Worm (Caenorhabditis elegans) whole organism, L3 larva: Measurements from ENCODE around the gene C49C8.6.

Experiments
- R02D3.7 ChIP-seq: fragments of 150-350 bp; optimal IDR thresholded peaks from 2 replicates; lab custom pipeline; 2014; ENCODE audit warnings: missing biosample characterization, missing genetic modification characterization
- aly-2 ChIP-seq: fragments of 150-350 bp; optimal IDR thresholded peaks from 2 replicates; lab custom pipeline; 2014; ENCODE audit warnings: missing biosample characterization, missing genetic modification characterization
- ama-1 ChIP-seq: fragments of 150-350 bp; optimal IDR thresholded peaks from 2 replicates; lab custom pipeline; 2018
- ceh-16 ChIP-seq: sonication (generic microtip); optimal IDR thresholded peaks from 2 replicates; lab custom pipeline; 2017; ENCODE audit warnings: missing biosample characterization, missing genetic modification characterization
- ceh-28 ChIP-seq: fragments of 150-350 bp; optimal IDR thresholded peaks from 2 replicates; lab custom pipeline; 2014; ENCODE audit warnings: missing biosample characterization, missing genetic modification reagents, missing genetic modification characterization
- ceh-82 ChIP-seq: fragments of 150-350 bp; optimal IDR thresholded peaks from 2 replicates; lab custom pipeline; 2014; ENCODE audit warnings: missing biosample characterization, missing genetic modification characterization
- ceh-9 ChIP-seq: sonication (generic microtip); optimal IDR thresholded peaks from 2 replicates; lab custom pipeline; 2018; ENCODE audit warnings: missing biosample characterization, missing genetic modification characterization
- daf-12 ChIP-seq: fragments of 150-350 bp; optimal IDR thresholded peaks from 2 replicates; lab custom pipeline; 2014; ENCODE audit warnings: missing biosample characterization, missing genetic modification reagents, missing genetic modification characterization
- egl-27 ChIP-seq: sonication (generic microtip); optimal IDR thresholded peaks from 4 replicates; lab custom pipeline; 2017; ENCODE audit warnings: missing biosample characterization, missing genetic modification reagents, missing genetic modification characterization
- egl-5 ChIP-seq: fragments of 150-350 bp; optimal IDR thresholded peaks from 2 replicates; lab custom pipeline; 2017; ENCODE audit warnings: missing biosample characterization, missing genetic modification reagents, missing genetic modification characterization, inconsistent platforms
- elt-1 ChIP-seq: fragments of 150-350 bp; optimal IDR thresholded peaks from 2 replicates; lab custom pipeline; 2014; ENCODE audit warnings: missing biosample characterization, missing genetic modification characterization
- elt-2 ChIP-seq: sonication (generic microtip); optimal IDR thresholded peaks from 2 replicates; lab custom pipeline; 2016; ENCODE audit warnings: missing genetic modification reagents, mild to moderate bottlenecking, missing genetic modification characterization, missing compliant biosample characterization
- elt-3 ChIP-seq, 3 experiments: fragments of 150-350 bp in 1 of 3; sonication (generic microtip) in 2 of 3; optimal IDR thresholded peaks; 2 replicates in 2 of 3; 4 replicates in 1 of 3; lab custom pipeline; 2014 to 2017; ENCODE audit warnings: missing biosample characterization in 3 of 3, missing genetic modification characterization in 3 of 3
- eor-1 ChIP-seq, 2 experiments: fragments of 150-350 bp; optimal IDR thresholded peaks; 2 replicates each; lab custom pipeline; 2014 to 2018; ENCODE audit warnings: missing biosample characterization in 2 of 2, missing genetic modification characterization in 2 of 2
- fkh-10 ChIP-seq: sonication (generic microtip); optimal IDR thresholded peaks from 2 replicates; lab custom pipeline; 2017; ENCODE audit warnings: missing biosample characterization, missing genetic modification reagents, missing genetic modification characterization
- fkh-2 ChIP-seq: fragments of 150-350 bp; optimal IDR thresholded peaks from 2 replicates; lab custom pipeline; 2014; ENCODE audit warnings: missing biosample characterization, missing genetic modification reagents, missing genetic modification characterization
- fos-1 ChIP-seq: fragments of 150-350 bp; optimal IDR thresholded peaks from 2 replicates; lab custom pipeline; 2014; ENCODE audit warnings: missing biosample characterization, missing genetic modification characterization
- hmg-11 ChIP-seq: sonication (generic microtip); optimal IDR thresholded peaks from 2 replicates; lab custom pipeline; 2016; ENCODE audit warnings: missing genetic modification characterization, missing compliant biosample characterization
- jun-1 ChIP-seq: fragments of 150-350 bp; optimal IDR thresholded peaks from 2 replicates; lab custom pipeline; 2014; ENCODE audit warnings: missing biosample characterization, missing genetic modification reagents, missing genetic modification characterization
- lin-15B ChIP-seq: fragments of 150-350 bp; optimal IDR thresholded peaks from 2 replicates; lab custom pipeline; 2014; ENCODE audit warnings: missing biosample characterization, missing genetic modification characterization
- lin-39 ChIP-seq: fragments of 150-350 bp; optimal IDR thresholded peaks from 2 replicates; lab custom pipeline; 2018; ENCODE audit warnings: missing biosample characterization, missing genetic modification reagents, missing genetic modification characterization
- mdl-1 ChIP-seq: fragments of 150-350 bp; optimal IDR thresholded peaks from 2 replicates; lab custom pipeline; 2014; ENCODE audit warnings: missing biosample characterization, missing genetic modification characterization
- nfya-1 ChIP-seq: sonication (generic microtip); optimal IDR thresholded peaks from 2 replicates; lab custom pipeline; 2017; ENCODE audit warnings: missing genetic modification characterization, mild to moderate bottlenecking, missing compliant biosample characterization, antibody characterized with exemption, moderate library complexity; ENCODE audit not compliant: insufficient read depth
- nhr-11 ChIP-seq: fragments of 150-350 bp; optimal IDR thresholded peaks from 2 replicates; lab custom pipeline; 2014; ENCODE audit warnings: missing biosample characterization, missing genetic modification characterization
- nhr-23 ChIP-seq: fragments of 150-350 bp; optimal IDR thresholded peaks from 2 replicates; lab custom pipeline; 2014; ENCODE audit warnings: missing biosample characterization, missing genetic modification reagents, missing genetic modification characterization
- nhr-237 ChIP-seq: fragments of 150-350 bp; optimal IDR thresholded peaks from 2 replicates; lab custom pipeline; 2014; ENCODE audit warnings: missing biosample characterization, missing genetic modification characterization
- nhr-25 ChIP-seq: sonication (generic microtip); optimal IDR thresholded peaks from 2 replicates; lab custom pipeline; 2017; ENCODE audit warnings: missing biosample characterization, missing genetic modification characterization
- nhr-28 ChIP-seq: fragments of 150-350 bp; optimal IDR thresholded peaks from 2 replicates; lab custom pipeline; 2014; ENCODE audit warnings: missing biosample characterization, missing genetic modification characterization
- nhr-43 ChIP-seq: sonication (generic microtip); optimal IDR thresholded peaks from 2 replicates; lab custom pipeline; 2016; ENCODE audit warnings: mild to moderate bottlenecking, missing genetic modification characterization, missing compliant biosample characterization; ENCODE audit not compliant: poor library complexity, severe bottlenecking
- nhr-67 ChIP-seq: fragments of 150-350 bp; optimal IDR thresholded peaks from 2 replicates; lab custom pipeline; 2014; ENCODE audit warnings: missing biosample characterization, missing genetic modification characterization
- nhr-76 ChIP-seq: fragments of 150-350 bp; sonication (generic microtip); optimal IDR thresholded peaks from 5 replicates; lab custom pipeline; 2014; ENCODE audit warnings: missing biosample characterization, missing genetic modification characterization
- nhr-77 ChIP-seq: fragments of 150-350 bp; optimal IDR thresholded peaks from 2 replicates; lab custom pipeline; 2014; ENCODE audit warnings: missing biosample characterization, missing genetic modification characterization
- pha-4 ChIP-seq: fragments of 150-350 bp; optimal IDR thresholded peaks from 2 replicates; lab custom pipeline; 2014; ENCODE audit warnings: missing biosample characterization, missing genetic modification reagents, missing genetic modification characterization
- pqm-1 ChIP-seq: fragments of 150-350 bp; optimal IDR thresholded peaks from 2 replicates; lab custom pipeline; 2017; ENCODE audit warnings: missing biosample characterization, missing genetic modification characterization, inconsistent platforms
- sea-2 ChIP-seq: fragments of 150-350 bp; sonication (generic microtip); optimal IDR thresholded peaks from 4 replicates; lab custom pipeline; 2014; ENCODE audit warnings: missing biosample characterization, missing genetic modification reagents, missing genetic modification characterization
- skn-1 ChIP-seq: fragments of 150-350 bp; optimal IDR thresholded peaks from 2 replicates; lab custom pipeline; 2014; ENCODE audit warnings: missing biosample characterization, missing genetic modification characterization
- unc-39 ChIP-seq: sonication (generic microtip); optimal IDR thresholded peaks from 4 replicates; lab custom pipeline; 2017; ENCODE audit warnings: missing biosample characterization, missing genetic modification characterization
- unc-62 ChIP-seq: fragments of 150-350 bp; sonication (generic microtip); optimal IDR thresholded peaks from 4 replicates; lab custom pipeline; 2014; ENCODE audit warnings: missing biosample characterization, missing genetic modification reagents, missing genetic modification characterization
- zag-1 ChIP-seq: fragments of 150-350 bp; optimal IDR thresholded peaks from 2 replicates; lab custom pipeline; 2014; ENCODE audit warnings: missing biosample characterization, missing genetic modification characterization
- ztf-4 ChIP-seq: fragments of 150-350 bp; optimal IDR thresholded peaks from 2 replicates; lab custom pipeline; 2014; ENCODE audit warnings: missing biosample characterization, missing genetic modification characterization

Gene C49C8.6

ce11 chrIV:8658122-8658521 is at the start of gene C49C8.6:
C49C8.6 (minus strand) TSS chrIV:8658222.
- no peak for TF ChIP-seq ceh-28
- TF ChIP-seq daf-12 (tag; lab: Kevin White, UChicago), result no peak
- no peak for TF ChIP-seq elt-1
- no peak for TF ChIP-seq zag-1 (tag; lab: Kevin White, UChicago)
- TF ChIP-seq nhr-67 (tag; lab: Kevin White, UChicago), result no peak
- TF ChIP-seq elt-2 (tag; lab: Kevin White, UChicago), result no peak
- no peak for TF ChIP-seq unc-39
- no peak for TF ChIP-seq mdl-1 (tag; lab: Kevin White, UChicago)
- TF ChIP-seq fkh-2 (tag; lab: Kevin White, UChicago), result no peak
- TF ChIP-seq aly-2, result no peak
- no peak for TF ChIP-seq pqm-1 (tag; lab: Kevin White, UChicago)
- no peak for TF ChIP-seq nhr-23
- no peak for TF ChIP-seq hmg-11 (tag; lab: Kevin White, UChicago)
- TF ChIP-seq nhr-77, result no peak
- TF ChIP-seq eor-1 (tag; optimal IDR thresholded peaks at IDR 0.05; lab: Kevin White, UChicago), result no peak
- no peak for TF ChIP-seq ztf-4 (tag; lab: Kevin White, UChicago)

ce11 chrIV:8705504-8705903 is 47.5 kb upstream of the C49C8.6 start, which contains the start of gene H23L24.4:
H23L24.4 (minus strand) TSS chrIV:8705604.
- TF ChIP-seq elt-3 (tag; optimal IDR thresholded peaks at IDR 0.05; lab: Kevin White, UChicago) (no peak), nhr-23 (no peak), unc-62 (GFP tag; lab: Kevin White, UChicago) (no peak), ama-1 (lab: Kevin White, UChicago) (no peak), zag-1 (tag; lab: Kevin White, UChicago) (no peak), fkh-10 (no peak), lin-15B (tag; lab: Kevin White, UChicago) (no peak), hmg-11 (tag; lab: Kevin White, UChicago) (no peak), egl-5 (tag; lab: Kevin White, UChicago) (no peak), ceh-82 (tag; lab: Kevin White, UChicago) (no peak)

- no peak for TF ChIP-seq egl-5 (tag; lab: Kevin White, UChicago)
- no peak for TF ChIP-seq nhr-237 (tag; lab: Kevin White, UChicago)
- no peak for TF ChIP-seq elt-2 (tag; lab: Kevin White, UChicago)
- no peak for TF ChIP-seq hmg-11 (tag; lab: Kevin White, UChicago)
- TF ChIP-seq jun-1 (tag; lab: Kevin White, UChicago), result no peak
- TF ChIP-seq nhr-28 (tag; lab: Kevin White, UChicago), result no peak
- TF ChIP-seq nhr-23, result no peak
- TF ChIP-seq ceh-16 (tag; lab: Kevin White, UChicago), result no peak
Observed at ce11 chrIV:8697436-8697835, 39.4 kb upstream of the C49C8.6 start, which contains the start of gene ttll-11. ttll-11 (plus strand) TSS chrIV:8697736.

- TF ChIP-seq nhr-23, result peak; percentile 13
- TF ChIP-seq fos-1 (tag; lab: Kevin White, UChicago), result no peak
- TF ChIP-seq pha-4 (tag; lab: Kevin White, UChicago), result peak; percentile 55
- TF ChIP-seq hmg-11 (tag; lab: Kevin White, UChicago), result peak; percentile 29
- no peak for TF ChIP-seq daf-12 (tag; lab: Kevin White, UChicago)
- TF ChIP-seq ceh-16 (tag; lab: Kevin White, UChicago), result no peak
- no peak for TF ChIP-seq skn-1 (tag; lab: Kevin White, UChicago)
- no peak for TF ChIP-seq elt-1
- no peak for TF ChIP-seq ceh-9 (tag; lab: Kevin White, UChicago)
- TF ChIP-seq sea-2, result no peak
- TF ChIP-seq nhr-76 (tag; lab: Kevin White, UChicago), result no peak
- no peak for TF ChIP-seq ceh-82 (tag; lab: Kevin White, UChicago)
- TF ChIP-seq nhr-77, result no peak
- peak; percentile 8 for TF ChIP-seq lin-15B (tag; lab: Kevin White, UChicago)
Observed at ce11 chrIV:8691486-8691885, 33.5 kb upstream of the C49C8.6 start, which contains the start of the genes hst-1 and ints-6. hst-1 (minus strand) TSS chrIV:8691513. ints-6 (plus strand) TSS chrIV:8691745.

- TF ChIP-seq lin-39 (tag; lab: Kevin White, UChicago), result peak; percentile 19
- no peak for TF ChIP-seq egl-27 (tag; lab: Kevin White, UChicago)
- TF ChIP-seq nhr-237 (tag; lab: Kevin White, UChicago), result no peak
- TF ChIP-seq hmg-11 (tag; lab: Kevin White, UChicago), result peak; percentile 84
- no peak for TF ChIP-seq fkh-10
- TF ChIP-seq nfya-1 (tag; lab: Kevin White, UChicago), result peak; percentile 84
- peak; percentile 95 for TF ChIP-seq nhr-23
- peak; percentile 79 for TF ChIP-seq nhr-43 (tag; lab: Kevin White, UChicago)
- TF ChIP-seq zag-1 (tag; lab: Kevin White, UChicago), result no peak
- peak; percentile 76 for TF ChIP-seq R02D3.7 (tag; lab: Kevin White, UChicago)
- TF ChIP-seq ama-1 (lab: Kevin White, UChicago), result peak; percentile 71
- TF ChIP-seq ceh-82 (tag; lab: Kevin White, UChicago), result peak; percentile 23
- TF ChIP-seq nhr-11 (tag; lab: Kevin White, UChicago), result peak; percentile 38
- peak; percentile 81 for TF ChIP-seq nhr-25 (tag; lab: Kevin White, UChicago)
- peak; percentile 8 for TF ChIP-seq mdl-1 (tag; lab: Kevin White, UChicago)
- TF ChIP-seq lin-15B (tag; lab: Kevin White, UChicago), result peak; percentile 89
- TF ChIP-seq nhr-77, result peak; percentile 39
- no peak for TF ChIP-seq ceh-9 (tag; lab: Kevin White, UChicago)
- TF ChIP-seq skn-1 (tag; lab: Kevin White, UChicago), result peak; percentile 83
- TF ChIP-seq jun-1 (tag; lab: Kevin White, UChicago), result peak; percentile 76
- TF ChIP-seq pqm-1 (tag; lab: Kevin White, UChicago), result peak; percentile 62
- TF ChIP-seq fkh-2 (tag; lab: Kevin White, UChicago), result no peak
- TF ChIP-seq elt-1, result no peak
- TF ChIP-seq elt-2 (tag; lab: Kevin White, UChicago), result peak; percentile 42
Observed at ce11 chrIV:8687605-8688191, 29.7 kb upstream of the C49C8.6 start, which contains the start of gene snrp-3. snrp-3 (minus strand) TSS chrIV:8687810.
